Worm (Caenorhabditis elegans): ENCODE measurements around the gene such-1.

The such-1 gene

DNA sequence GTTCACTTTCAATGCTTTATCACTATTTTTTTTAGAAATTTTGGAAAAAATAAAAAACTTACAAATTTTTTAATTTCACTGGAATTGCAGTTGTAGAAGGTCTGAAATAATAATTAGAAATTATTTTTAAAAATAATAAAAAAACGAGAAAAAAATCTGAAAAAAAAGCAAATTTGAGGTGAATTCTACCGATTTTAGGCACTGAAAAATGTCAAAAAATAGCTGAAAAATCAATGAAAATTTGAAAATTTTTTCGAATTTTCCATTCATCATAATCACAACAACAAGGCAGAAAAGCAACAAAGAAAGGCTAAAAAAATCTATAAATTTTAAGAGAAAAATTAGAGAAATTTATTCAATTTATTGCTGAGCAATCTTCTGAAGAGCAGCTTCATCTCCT, 22.9 kb downstream of the such-1 start, which contains the start of gene nars-2:
nars-2 (minus strand) TSS at position 101 of the 400 bp plus-strand sequence.
- no peak for TF ChIP-seq dmd-4 (tag; optimal IDR thresholded peaks at IDR 0.05; ENCODE audit: borderline replicate concordance)
- no peak for TF ChIP-seq elt-4 (tag; optimal IDR thresholded peaks at IDR 0.05)
- TF ChIP-seq ceh-31 (tag; optimal IDR thresholded peaks at IDR 0.05), result no peak
- TF ChIP-seq T23F11.4 (GFP tag; optimal IDR thresholded peaks at IDR 0.05), result no peak
- TF ChIP-seq ceh-19 (GFP tag; optimal IDR thresholded peaks at IDR 0.05), result no peak
- TF ChIP-seq eyg-1 (tag; optimal IDR thresholded peaks at IDR 0.05), result no peak
- no peak for TF ChIP-seq mec-3 (tag; optimal IDR thresholded peaks at IDR 0.05; ENCODE audit: borderline replicate concordance)
- TF ChIP-seq fkh-6 (tag; optimal IDR thresholded peaks at IDR 0.05), result no peak
- no peak for TF ChIP-seq npax-4 (tag; optimal IDR thresholded peaks at IDR 0.05)

DNA sequence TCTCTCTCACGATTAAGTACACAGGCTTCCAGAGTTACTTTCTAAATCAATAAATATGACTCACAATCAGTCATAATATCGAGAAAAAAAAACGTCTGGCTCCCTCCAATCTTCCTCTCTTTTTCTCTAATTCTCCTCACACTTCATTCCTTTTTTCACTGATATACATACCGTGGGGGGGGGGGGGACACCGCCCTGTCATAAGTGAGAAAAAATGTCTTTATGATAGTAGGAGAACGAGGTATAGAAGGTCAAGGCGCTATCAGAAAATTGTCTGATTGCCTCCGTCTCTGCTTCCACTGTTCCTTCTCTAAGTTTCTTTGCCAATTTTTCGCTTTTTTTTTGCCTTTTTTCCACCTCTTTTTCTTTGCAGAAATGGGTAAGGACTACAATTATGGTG, 27.1 kb downstream of the such-1 start, which contains the start of gene Y66D12A.24:
Y66D12A.24 (plus strand) TSS at position 370 of the 400 bp plus-strand sequence.
- TF ChIP-seq sox-4 (tag; optimal IDR thresholded peaks at IDR 0.05) (no peak), elt-2 (tag; optimal IDR thresholded peaks at IDR 0.05) (peak; percentile 43)

DNA sequence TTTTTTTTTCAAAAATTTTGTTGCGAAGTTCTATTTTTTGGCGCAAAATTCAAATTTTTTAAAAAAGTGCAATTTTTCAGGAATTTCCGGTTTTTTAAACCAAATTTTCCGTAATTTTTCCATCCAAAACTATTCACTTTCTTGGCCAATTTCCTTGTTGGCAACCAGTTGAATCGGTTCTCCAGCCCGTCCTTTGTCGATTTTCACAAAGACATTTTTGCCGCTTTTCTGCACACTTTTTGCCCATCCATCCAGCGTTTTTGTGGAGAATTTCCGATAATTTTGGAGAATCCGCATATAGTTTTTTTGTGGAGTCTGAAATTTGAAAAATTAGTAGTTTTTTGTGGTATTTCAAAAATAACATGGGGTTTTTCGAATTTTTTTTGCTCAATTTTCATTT, 31.1 kb downstream of the such-1 start:
- TF ChIP-seq unc-55 (GFP tag; optimal IDR thresholded peaks at IDR 0.05) (no peak), ceh-19 (GFP tag; optimal IDR thresholded peaks at IDR 0.05) (no peak), rnt-1 (tag; optimal IDR thresholded peaks at IDR 0.05) (no peak), unc-86 (tag; optimal IDR thresholded peaks at IDR 0.05) (no peak), sox-2 (GFP tag; IDR thresholded peaks at IDR 0.05) (no peak), mec-3 (tag; optimal IDR thresholded peaks at IDR 0.05; ENCODE audit: borderline replicate concordance) (no peak), ama-1 (optimal IDR thresholded peaks at IDR 0.05) (no peak), gmeb-2 (tag; optimal IDR thresholded peaks at IDR 0.05) (no peak), eyg-1 (tag; optimal IDR thresholded peaks at IDR 0.05) (no peak), T23F11.4 (GFP tag; optimal IDR thresholded peaks at IDR 0.05) (no peak), fax-1 (tag; optimal IDR thresholded peaks at IDR 0.05) (no peak), madf-2 (tag; optimal IDR thresholded peaks at IDR 0.05) (no peak), pros-1 (tag; optimal IDR thresholded peaks at IDR 0.05) (no peak), pax-1 (tag; optimal IDR thresholded peaks at IDR 0.05) (no peak), fkh-10 (GFP tag; optimal IDR thresholded peaks at IDR 0.05) (no peak), ref-2 (tag; optimal IDR thresholded peaks at IDR 0.05) (no peak), ceh-34 (tag; optimal IDR thresholded peaks at IDR 0.05) (no peak), lim-6 (tag; optimal IDR thresholded peaks at IDR 0.05) (no peak), sdc-2 (tag; optimal IDR thresholded peaks at IDR 0.05) (no peak), nhr-232 (tag; optimal IDR thresholded peaks at IDR 0.05) (no peak)

DNA sequence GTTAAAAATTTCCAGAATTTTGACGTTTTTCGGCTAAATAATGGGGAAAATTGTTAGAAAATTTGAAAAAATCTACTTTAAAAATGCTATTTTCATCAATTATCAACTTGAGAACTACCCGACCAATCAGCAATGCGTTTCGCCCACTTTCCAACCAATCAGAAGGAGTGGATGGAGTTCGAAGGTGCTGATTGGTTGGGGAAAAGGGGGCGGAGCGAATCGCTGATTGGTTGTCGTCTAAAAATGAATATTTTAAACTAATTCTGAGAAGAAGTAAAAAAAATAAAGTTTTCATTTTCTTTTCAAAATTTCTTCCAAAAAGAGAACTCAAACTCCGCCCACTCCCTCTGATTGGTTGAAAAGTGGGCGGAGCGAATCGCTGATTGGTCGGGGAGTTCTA, 33.3 kb downstream of the such-1 start:
- TF ChIP-seq ceh-45 (GFP tag; IDR thresholded peaks at IDR 0.05) (no peak), eyg-1 (tag; optimal IDR thresholded peaks at IDR 0.05) (no peak), nfya-1 (tag; optimal IDR thresholded peaks at IDR 0.05) (peak; percentile 89)

DNA sequence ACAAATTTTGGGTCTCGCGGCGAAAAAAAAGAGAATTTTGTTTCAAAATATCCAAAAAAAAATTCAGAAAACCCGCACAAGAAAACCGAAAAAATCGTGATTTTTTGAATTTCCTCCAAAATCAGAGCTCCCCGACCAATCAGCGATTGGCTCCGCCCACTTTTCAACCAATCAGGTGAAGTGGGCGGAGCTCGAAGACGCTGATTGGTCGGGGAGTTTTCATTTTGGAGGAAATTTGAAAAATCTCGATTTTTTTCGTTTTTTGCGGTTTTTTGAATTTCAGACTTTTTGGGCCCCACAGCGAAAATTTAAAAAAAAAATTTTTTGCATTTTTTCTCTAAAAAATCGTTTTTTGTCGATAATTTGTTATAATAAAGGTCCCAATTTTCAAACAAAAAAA, 34.0 kb downstream of the such-1 start:
- no peak for TF ChIP-seq unc-55 (GFP tag; optimal IDR thresholded peaks at IDR 0.05)
- TF ChIP-seq nfya-1 (tag; optimal IDR thresholded peaks at IDR 0.05), result peak; percentile 66

DNA sequence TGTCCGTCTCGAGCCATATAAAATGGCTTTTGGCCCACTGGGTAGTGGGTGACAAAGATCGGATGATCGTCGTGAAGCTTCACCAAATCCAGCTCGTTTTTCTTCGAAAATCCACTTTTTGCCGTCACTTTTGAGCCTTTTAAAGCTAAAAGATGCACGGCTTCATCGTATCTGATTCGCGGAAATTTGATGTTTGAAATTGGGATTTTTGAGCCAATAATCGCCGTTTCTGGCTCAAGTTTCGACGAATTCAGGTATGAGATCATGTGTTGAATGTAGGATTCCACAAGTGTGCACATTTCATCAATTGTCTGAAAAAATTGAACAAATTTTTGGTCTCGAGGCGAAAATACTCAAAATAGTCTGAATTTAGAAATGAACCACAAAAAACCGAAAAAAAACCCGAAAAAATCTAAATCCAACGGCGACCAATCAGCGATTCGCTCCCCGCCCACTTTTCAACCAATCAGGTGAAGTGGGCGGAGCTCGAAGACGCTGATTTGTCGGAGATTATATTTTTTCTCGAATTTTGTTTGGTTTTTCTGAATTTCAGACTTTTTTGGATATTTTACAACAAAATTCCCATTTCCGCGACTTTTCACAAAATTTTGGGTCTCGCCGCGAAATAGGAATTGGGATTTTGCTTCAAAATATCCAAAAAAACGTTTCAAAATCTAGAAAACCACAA, 34.8 kb downstream of the such-1 start:
- TF ChIP-seq nfya-1 (tag; optimal IDR thresholded peaks at IDR 0.05) (peak; percentile 64), pat-9 (tag; optimal IDR thresholded peaks at IDR 0.05) (no peak), rnt-1 (tag; optimal IDR thresholded peaks at IDR 0.05) (no peak), pqm-1 (tag; optimal IDR thresholded peaks at IDR 0.05) (no peak), fkh-6 (tag; optimal IDR thresholded peaks at IDR 0.05) (no peak), ceh-22 (tag; optimal IDR thresholded peaks at IDR 0.05) (no peak), F13H6.1 (tag; optimal IDR thresholded peaks at IDR 0.05) (no peak)

All from whole organism, late embryonic.